Worm (Caenorhabditis elegans): Measurements from ENCODE around the gene F29C4.4.

Gene F29C4.4

ce11 chrIV:89991-90390 is 21.5 kb upstream of the F29C4.4 start, which contains the start of gene scl-23:
TSS of gene scl-23 (minus strand) at chrIV:90091.
- no peak for TF ChIP-seq tab-1 (GFP tag; IDR thresholded peaks at IDR 0.05)
- TF ChIP-seq cog-1 (tag; optimal IDR thresholded peaks at IDR 0.05) = no peak
- TF ChIP-seq ref-1 (GFP tag; conservative IDR thresholded peaks at IDR 0.05) = no peak
- no peak for TF ChIP-seq T22C8.4 (GFP tag; IDR thresholded peaks at IDR 0.05)
- no peak for TF ChIP-seq ztf-23 (GFP tag; IDR thresholded peaks at IDR 0.05)
- no peak for TF ChIP-seq med-1 (GFP tag; optimal IDR thresholded peaks at IDR 0.05; ENCODE audit: insufficient read depth)
- TF ChIP-seq ztf-29 (GFP tag; IDR thresholded peaks at IDR 0.05) = no peak
- TF ChIP-seq flt-1 (GFP tag; IDR thresholded peaks at IDR 0.05) = no peak
- no peak for TF ChIP-seq klf-2 (GFP tag; conservative IDR thresholded peaks at IDR 0.05)

- TF ChIP-seq cog-1 (tag; optimal IDR thresholded peaks at IDR 0.05) = no peak
- TF ChIP-seq ztf-23 (GFP tag; IDR thresholded peaks at IDR 0.05) = no peak
- no peak for TF ChIP-seq T22C8.4 (GFP tag; IDR thresholded peaks at IDR 0.05)
- no peak for TF ChIP-seq ref-1 (GFP tag; conservative IDR thresholded peaks at IDR 0.05)
- no peak for TF ChIP-seq med-1 (GFP tag; optimal IDR thresholded peaks at IDR 0.05; ENCODE audit: insufficient read depth)
- TF ChIP-seq ztf-29 (GFP tag; IDR thresholded peaks at IDR 0.05) = no peak
- no peak for TF ChIP-seq tab-1 (GFP tag; IDR thresholded peaks at IDR 0.05)
- no peak for TF ChIP-seq klf-2 (GFP tag; conservative IDR thresholded peaks at IDR 0.05)
- no peak for TF ChIP-seq flt-1 (GFP tag; IDR thresholded peaks at IDR 0.05)
These were observed 19.8 kb upstream of the F29C4.4 start, which contains the start of gene tpa-1 for ce11 chrIV:91680-92079. TSS of gene tpa-1 (plus strand) at chrIV:91980.

ce11 chrIV:97681-98080 is 13.8 kb upstream of the F29C4.4 start:
- no peak for TF ChIP-seq med-1 (GFP tag; optimal IDR thresholded peaks at IDR 0.05; ENCODE audit: insufficient read depth)

ce11 chrIV:102848-103247 is 8.6 kb upstream of the F29C4.4 start:
- TF ChIP-seq med-1 (GFP tag; optimal IDR thresholded peaks at IDR 0.05; ENCODE audit: insufficient read depth) (no peak), klf-2 (GFP tag; conservative IDR thresholded peaks at IDR 0.05) (no peak), cog-1 (tag; optimal IDR thresholded peaks at IDR 0.05) (no peak), tab-1 (GFP tag; IDR thresholded peaks at IDR 0.05) (no peak), T22C8.4 (GFP tag; IDR thresholded peaks at IDR 0.05) (no peak)

ce11 chrIV:109307-109706 is 2.2 kb upstream of the F29C4.4 start, which contains the start of gene B0545.4:
TSS of gene B0545.4 (minus strand) at chrIV:109407.
- TF ChIP-seq ref-1 (GFP tag; conservative IDR thresholded peaks at IDR 0.05) (no peak), ztf-23 (GFP tag; IDR thresholded peaks at IDR 0.05) (no peak), med-1 (GFP tag; optimal IDR thresholded peaks at IDR 0.05; ENCODE audit: insufficient read depth) (no peak), T22C8.4 (GFP tag; IDR thresholded peaks at IDR 0.05) (no peak), ztf-29 (GFP tag; IDR thresholded peaks at IDR 0.05) (no peak)

- TF ChIP-seq ztf-29 (GFP tag; IDR thresholded peaks at IDR 0.05) (no peak), tab-1 (GFP tag; IDR thresholded peaks at IDR 0.05) (no peak), ztf-23 (GFP tag; IDR thresholded peaks at IDR 0.05) (no peak), klf-2 (GFP tag; conservative IDR thresholded peaks at IDR 0.05) (no peak), flt-1 (GFP tag; IDR thresholded peaks at IDR 0.05) (no peak), T22C8.4 (GFP tag; IDR thresholded peaks at IDR 0.05) (no peak)
These were observed 7.3 kb downstream of the F29C4.4 start for ce11 chrIV:118786-119185.

- TF ChIP-seq klf-2 (GFP tag; conservative IDR thresholded peaks at IDR 0.05) (no peak), flt-1 (GFP tag; IDR thresholded peaks at IDR 0.05) (no peak), tab-1 (GFP tag; IDR thresholded peaks at IDR 0.05) (no peak), T22C8.4 (GFP tag; IDR thresholded peaks at IDR 0.05) (no peak), ref-1 (GFP tag; conservative IDR thresholded peaks at IDR 0.05) (no peak), ztf-29 (GFP tag; IDR thresholded peaks at IDR 0.05) (no peak), ztf-23 (GFP tag; IDR thresholded peaks at IDR 0.05) (no peak), med-1 (GFP tag; optimal IDR thresholded peaks at IDR 0.05; ENCODE audit: insufficient read depth) (no peak), cog-1 (tag; optimal IDR thresholded peaks at IDR 0.05) (no peak)
These were observed 8.3 kb downstream of the F29C4.4 start for ce11 chrIV:119792-120191.

ce11 chrIV:121607-122006 is 10.1 kb downstream of the F29C4.4 start, which contains the start of gene tut-1:
TSS of gene tut-1 (minus strand) at chrIV:121707.
- TF ChIP-seq T22C8.4 (GFP tag; IDR thresholded peaks at IDR 0.05) (no peak), flt-1 (GFP tag; IDR thresholded peaks at IDR 0.05) (no peak), ztf-23 (GFP tag; IDR thresholded peaks at IDR 0.05) (no peak), klf-2 (GFP tag; conservative IDR thresholded peaks at IDR 0.05) (no peak), cog-1 (tag; optimal IDR thresholded peaks at IDR 0.05) (no peak), ref-1 (GFP tag; conservative IDR thresholded peaks at IDR 0.05) (no peak), tab-1 (GFP tag; IDR thresholded peaks at IDR 0.05) (no peak), med-1 (GFP tag; optimal IDR thresholded peaks at IDR 0.05; ENCODE audit: insufficient read depth) (no peak), ztf-29 (GFP tag; IDR thresholded peaks at IDR 0.05) (no peak)

ce11 chrIV:125881-126781 is 14.7 kb downstream of the F29C4.4 start, which contains the start of the genes grld-1 and cox-6C:
TSS of gene grld-1 (minus strand) at chrIV:125931.
TSS of gene cox-6C (plus strand) at chrIV:126731.
- TF ChIP-seq tab-1 (GFP tag; IDR thresholded peaks at IDR 0.05) = no peak
- no peak for TF ChIP-seq ztf-23 (GFP tag; IDR thresholded peaks at IDR 0.05)
- TF ChIP-seq flt-1 (GFP tag; IDR thresholded peaks at IDR 0.05) = 0 out of 2 replicates have a peak, but pooled peaks have one; percentile 3
- TF ChIP-seq klf-2 (GFP tag; conservative IDR thresholded peaks at IDR 0.05) = no peak
- TF ChIP-seq med-1 (GFP tag; optimal IDR thresholded peaks at IDR 0.05; ENCODE audit: insufficient read depth) = no peak
- peak; percentile 32 for TF ChIP-seq cog-1 (tag; optimal IDR thresholded peaks at IDR 0.05)
- TF ChIP-seq ztf-29 (GFP tag; IDR thresholded peaks at IDR 0.05) = no peak
- no peak for TF ChIP-seq ref-1 (GFP tag; conservative IDR thresholded peaks at IDR 0.05)
- TF ChIP-seq T22C8.4 (GFP tag; IDR thresholded peaks at IDR 0.05) = peak; percentile 60

ce11 chrIV:128525-128924 is 17.0 kb downstream of the F29C4.4 start:
- TF ChIP-seq ref-1 (GFP tag; conservative IDR thresholded peaks at IDR 0.05) (no peak), flt-1 (GFP tag; IDR thresholded peaks at IDR 0.05) (no peak), med-1 (GFP tag; optimal IDR thresholded peaks at IDR 0.05; ENCODE audit: insufficient read depth) (no peak), klf-2 (GFP tag; conservative IDR thresholded peaks at IDR 0.05) (no peak), ztf-29 (GFP tag; IDR thresholded peaks at IDR 0.05) (no peak)
